Worm (Caenorhabditis elegans) whole organism, young adult: Measurements from ENCODE around the gene rnp-2.

ENCODE experiments used
- B0019.2 ChIP-seq: fragments of 200-800 bp; sonication (Bioruptor generic); conservative IDR thresholded peaks from 2 replicates; pipeline ENCODE4 v1.3.6; 2022; ENCODE audit warnings: missing genetic modification reagents, missing genetic modification characterization, missing compliant biosample characterization
- C17E4.6 ChIP-seq: fragments of 200-800 bp; sonication (Bioruptor generic); IDR thresholded peaks from 2 replicates; pipeline ENCODE4 v1.3.6; 2022; ENCODE audit warnings: missing genetic modification reagents, missing genetic modification characterization, missing compliant biosample characterization
- K11D2.4 ChIP-seq: fragments of 200-800 bp; sonication (Bioruptor generic); IDR thresholded peaks from 2 replicates; pipeline ENCODE4 v1.3.6; 2022; ENCODE audit warnings: missing genetic modification reagents, missing genetic modification characterization, missing compliant biosample characterization
- Y53G8AR.9 ChIP-seq: fragments of 200-800 bp; sonication (Bioruptor generic); conservative IDR thresholded peaks from 2 replicates; pipeline ENCODE4 v1.3.6; 2022; ENCODE audit warnings: missing genetic modification reagents, missing genetic modification characterization, missing compliant biosample characterization
- die-1 ChIP-seq: sonication (generic microtip); optimal IDR thresholded peaks from 2 replicates; lab custom pipeline; 2016; ENCODE audit warnings: missing genotype, mild to moderate bottlenecking, missing genetic modification characterization, missing compliant biosample characterization
- lin-40 ChIP-seq: sonication (generic microtip); optimal IDR thresholded peaks from 2 replicates; lab custom pipeline; 2016; ENCODE audit warnings: missing genetic modification characterization, mild to moderate bottlenecking, missing compliant biosample characterization, missing genotype, missing genetic modification reagents
- madf-3 ChIP-seq: fragments of 200-800 bp; sonication (Bioruptor generic); IDR thresholded peaks from 2 replicates; pipeline ENCODE4 v1.3.6; 2022; ENCODE audit warnings: missing genetic modification reagents, missing genetic modification characterization, missing compliant biosample characterization
- nfya-1 ChIP-seq: sonication (generic microtip); optimal IDR thresholded peaks from 2 replicates; lab custom pipeline; 2017; ENCODE audit warnings: antibody characterized with exemption, missing compliant biosample characterization, missing genetic modification characterization, borderline replicate concordance; ENCODE audit not compliant: insufficient read depth
- rec-8 ChIP-seq, 2 experiments: sonication (generic microtip); optimal IDR thresholded peaks; 2 replicates each; lab custom pipeline; 2016; ENCODE audit warnings: mild to moderate bottlenecking in 2 of 2, missing genetic modification characterization in 2 of 2, missing genetic modification reagents in 2 of 2, missing genotype in 2 of 2, missing biosample characterization in 1 of 2, missing compliant biosample characterization in 1 of 2, moderate library complexity in 1 of 2
- unc-130 ChIP-seq: sonication (generic microtip); optimal IDR thresholded peaks from 2 replicates; lab custom pipeline; 2016; ENCODE audit warnings: missing genetic modification reagents, missing genetic modification characterization, missing compliant biosample characterization
- unc-62 ChIP-seq: fragments of 150-350 bp; optimal IDR thresholded peaks from 2 replicates; lab custom pipeline; 2014; ENCODE audit warnings: missing biosample characterization, missing genetic modification reagents, missing genetic modification characterization
- xnd-1 ChIP-seq: sonication (generic microtip); optimal IDR thresholded peaks from 2 replicates; lab custom pipeline; 2016; ENCODE audit warnings: missing genotype, missing genetic modification reagents, missing genetic modification characterization, missing compliant biosample characterization

DNA sequence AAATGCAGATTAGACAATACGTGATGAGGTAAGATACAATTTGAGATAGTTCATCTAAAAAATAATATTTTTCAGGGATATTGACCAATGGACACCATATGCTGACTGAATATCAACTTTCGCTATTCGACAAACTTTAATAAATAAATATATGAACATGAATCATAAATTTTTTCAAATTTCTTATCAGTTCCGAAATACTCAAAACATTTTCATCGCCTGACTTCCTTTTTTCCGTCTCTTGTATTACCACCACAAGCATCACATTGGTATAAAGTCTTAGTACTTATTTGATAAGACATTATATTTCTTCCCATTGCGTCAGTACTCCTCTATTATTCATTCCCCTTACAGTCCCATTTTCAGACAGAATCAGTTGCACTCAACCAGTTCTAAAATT lies 19.7 kb upstream of the rnp-2 start, which contains the start of the genes K08D10.10 and R07C12.1:
- TF ChIP-seq K11D2.4 (GFP tag; lab: Robert Waterston, UW) (no peak), unc-130 (GFP tag; lab: Kevin White, UChicago) (no peak), unc-62 (no peak), madf-3 (GFP tag; lab: Robert Waterston, UW) (no peak), Y53G8AR.9 (GFP tag; lab: Robert Waterston, UW) (no peak), C17E4.6 (no peak), rec-8 (tag; optimal IDR thresholded peaks at IDR 0.05; lab: Kevin White, UChicago) (no peak), nfya-1 (tag; lab: Kevin White, UChicago) (no peak), die-1 (tag; lab: Kevin White, UChicago) (no peak), lin-40 (no peak), xnd-1 (tag; lab: Kevin White, UChicago) (no peak), B0019.2 (no peak)
